Worm (Caenorhabditis elegans): Measurements from ENCODE around the gene B0024.13.

The B0024.13 gene

DNA sequence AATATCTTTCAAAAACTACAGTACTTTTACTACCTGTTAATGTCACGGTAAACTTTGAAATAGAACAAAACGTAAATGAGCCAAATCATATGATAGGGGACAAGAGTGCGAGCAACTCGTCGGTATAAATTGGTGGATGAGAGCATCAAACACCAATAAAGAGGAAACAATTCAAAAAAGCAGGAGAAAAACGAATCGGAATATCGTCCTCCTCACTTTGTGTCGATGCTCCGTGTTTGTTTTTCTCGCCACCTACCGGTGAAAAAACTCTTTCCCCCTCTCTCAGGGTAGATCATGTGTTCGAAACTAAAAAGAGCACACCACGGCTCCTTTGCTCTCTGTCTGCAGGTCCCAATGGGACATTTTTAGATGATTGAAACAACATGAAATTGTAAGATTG lies 7.6 kb downstream of the B0024.13 start:
- TF ChIP-seq tbx-2 (tag; optimal IDR thresholded peaks at IDR 0.05) (peak; percentile 15), lin-14 (GFP tag; optimal IDR thresholded peaks at IDR 0.05) (peak; percentile 16), nhr-237 (tag; optimal IDR thresholded peaks at IDR 0.05) (no peak), lin-13 (GFP tag; optimal IDR thresholded peaks at IDR 0.05) (no peak)

DNA sequence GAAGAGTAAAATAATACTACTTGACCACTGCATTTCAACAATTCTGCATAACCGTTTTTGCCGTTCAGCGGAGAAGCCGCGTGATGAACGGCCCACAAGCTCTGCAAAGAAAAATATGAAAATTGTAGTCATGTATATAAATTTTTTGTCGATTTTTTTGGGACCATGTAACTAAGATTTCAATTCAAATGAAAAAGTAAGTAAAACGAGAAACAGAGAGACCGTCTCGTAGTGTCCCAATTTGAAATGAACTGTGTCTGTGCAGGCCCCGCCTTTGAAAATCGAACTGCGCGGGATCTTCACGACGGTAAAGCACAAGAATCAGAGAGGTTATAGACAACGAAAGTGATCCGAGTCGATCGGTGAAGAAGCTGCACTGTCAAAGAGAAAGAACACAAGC lies 11.5 kb downstream of the B0024.13 start, which contains the start of gene crm-1:
Gene crm-1 (minus strand): TSS at position 101 of the 400 bp plus-strand sequence.
- TF ChIP-seq lin-14 (GFP tag; optimal IDR thresholded peaks at IDR 0.05) (peak; percentile 1), tbx-2 (tag; optimal IDR thresholded peaks at IDR 0.05) (peak; percentile 15), unc-30 (tag; optimal IDR thresholded peaks at IDR 0.05) (no peak), efl-3 (GFP tag; optimal IDR thresholded peaks at IDR 0.05) (no peak), nhr-77 (tag; optimal IDR thresholded peaks at IDR 0.05) (peak; percentile 9)

DNA sequence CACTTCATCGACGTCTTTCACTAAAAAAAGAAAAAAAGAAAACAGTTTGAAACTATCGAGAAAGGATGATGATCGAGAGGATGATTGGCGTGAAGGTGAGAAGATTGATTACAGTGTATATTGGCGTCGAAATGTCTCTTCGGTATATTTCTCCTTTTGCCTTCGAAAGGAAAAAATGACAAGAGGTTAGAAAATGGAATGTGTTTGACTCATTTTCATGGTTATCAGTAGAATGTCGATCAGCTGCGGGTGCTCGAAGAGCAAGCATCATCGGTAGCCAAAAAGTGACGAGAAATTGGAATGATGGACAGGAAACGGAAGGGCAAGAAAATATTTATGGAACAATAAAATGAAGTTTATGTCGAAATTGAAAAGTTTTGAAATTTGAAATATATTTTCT lies 13.3 kb downstream of the B0024.13 start:
- TF ChIP-seq sup-37 (GFP tag; optimal IDR thresholded peaks at IDR 0.05): no peak
- TF ChIP-seq blmp-1 (tag; optimal IDR thresholded peaks at IDR 0.05): peak; percentile 65
- no peak for TF ChIP-seq nhr-19 (GFP tag; conservative IDR thresholded peaks at IDR 0.05)
- no peak for TF ChIP-seq efl-1 (optimal IDR thresholded peaks at IDR 0.05)
- TF ChIP-seq efl-1 (GFP tag; optimal IDR thresholded peaks at IDR 0.05 in 1 of 2): peak in 1 of 2 experiments; percentile 8
- TF ChIP-seq ets-5 (GFP tag; IDR thresholded peaks at IDR 0.05): no peak

ce11 chrV:10338305-10338992 lies 17.9 kb downstream of the B0024.13 start, which contains the start of gene arx-2:
TSS of gene arx-2 (minus strand) at chrV:10338355.
- TF ChIP-seq rnt-1 (tag; optimal IDR thresholded peaks at IDR 0.05) (peak; percentile 16), efl-3 (GFP tag; optimal IDR thresholded peaks at IDR 0.05) (no peak), tbx-2 (tag; optimal IDR thresholded peaks at IDR 0.05) (no peak), nhr-237 (tag; optimal IDR thresholded peaks at IDR 0.05) (no peak), egl-13 (tag; optimal IDR thresholded peaks at IDR 0.05) (no peak), zag-1 (tag; optimal IDR thresholded peaks at IDR 0.05) (no peak), alr-1 (tag; optimal IDR thresholded peaks at IDR 0.05; ENCODE audit: borderline replicate concordance) (no peak), unc-86 (tag; optimal IDR thresholded peaks at IDR 0.05) (no peak), hlh-4 (tag; optimal IDR thresholded peaks at IDR 0.05) (no peak), sup-37 (GFP tag; optimal IDR thresholded peaks at IDR 0.05) (no peak), dsc-1 (tag; optimal IDR thresholded peaks at IDR 0.05) (no peak), pag-3 (tag; optimal IDR thresholded peaks at IDR 0.05; ENCODE audit: borderline replicate concordance, insufficient read depth) (no peak), fos-1 (tag; optimal IDR thresholded peaks at IDR 0.05) (no peak), nhr-85 (tag) (peak; percentile 16), nhr-12 (tag; optimal IDR thresholded peaks at IDR 0.05) (no peak), unc-130 (tag; optimal IDR thresholded peaks at IDR 0.05) (peak; percentile 59), mdl-1 (tag; optimal IDR thresholded peaks at IDR 0.05) (no peak), C34B4.2 (tag; optimal IDR thresholded peaks at IDR 0.05) (no peak), ceh-90 (tag; optimal IDR thresholded peaks at IDR 0.05) (no peak), zip-4 (GFP tag; optimal IDR thresholded peaks at IDR 0.05) (no peak), nhr-84 (tag; optimal IDR thresholded peaks at IDR 0.05) (no peak), nhr-47 (tag; optimal IDR thresholded peaks at IDR 0.05) (peak; percentile 12), tlp-1 (tag; optimal IDR thresholded peaks at IDR 0.05) (no peak), elt-3 (tag; optimal IDR thresholded peaks at IDR 0.05) (peak in 1 of 6 experiments; percentile 26), lin-14 (GFP tag; optimal IDR thresholded peaks at IDR 0.05) (peak; percentile 53), skn-1 (tag; optimal IDR thresholded peaks at IDR 0.05) (peak; percentile 61), nhr-77 (tag; optimal IDR thresholded peaks at IDR 0.05) (no peak), ama-1 (optimal IDR thresholded peaks at IDR 0.05) (no peak), unc-98 (GFP tag; IDR thresholded peaks at IDR 0.05) (no peak), xbp-1 (tag; optimal IDR thresholded peaks at IDR 0.05) (no peak), snu-23 (GFP tag; optimal IDR thresholded peaks at IDR 0.05) (peak; percentile 36), hlh-17 (GFP tag; optimal IDR thresholded peaks at IDR 0.05; ENCODE audit: borderline replicate concordance) (no peak), jun-1 (tag; optimal IDR thresholded peaks at IDR 0.05) (no peak), unc-62 (GFP tag; optimal IDR thresholded peaks at IDR 0.05) (no peak), blmp-1 (tag; optimal IDR thresholded peaks at IDR 0.05) (peak; percentile 64), efl-1 (optimal IDR thresholded peaks at IDR 0.05) (peak; percentile 40 to 44), efl-1 (GFP tag; optimal IDR thresholded peaks at IDR 0.05 in 1 of 2) (peak; percentile 49 to 85), ceh-88 (GFP tag; IDR thresholded peaks at IDR 0.05) (no peak), sptf-1 (tag; optimal IDR thresholded peaks at IDR 0.05) (no peak), mep-1 (tag; optimal IDR thresholded peaks at IDR 0.05) (peak; percentile 58), lin-13 (GFP tag; optimal IDR thresholded peaks at IDR 0.05) (peak; percentile 6), aha-1 (tag; optimal IDR thresholded peaks at IDR 0.05) (no peak), nhr-19 (GFP tag; conservative IDR thresholded peaks at IDR 0.05) (no peak)
